Worm (Caenorhabditis elegans) whole organism, late embryonic: Measurements from ENCODE around the gene daam-1.

Experiments used
- ceh-45 ChIP-seq: fragments of 200-800 bp; sonication (Bioruptor generic); IDR thresholded peaks from 2 replicates; pipeline ENCODE4 v1.3.6; 2022; ENCODE audit warnings: missing genetic modification reagents, missing genetic modification characterization, missing compliant biosample characterization
- hlh-13 ChIP-seq: fragments of 200-800 bp; sonication (Bioruptor generic); optimal IDR thresholded peaks from 2 replicates; lab custom pipeline; 2018; ENCODE audit warnings: mild to moderate bottlenecking, missing genetic modification characterization, missing compliant biosample characterization
- nhr-11 ChIP-seq: fragments of 150-350 bp; optimal IDR thresholded peaks from 2 replicates; lab custom pipeline; 2014; ENCODE audit warnings: missing biosample characterization, missing genetic modification characterization
- pqm-1 ChIP-seq: sonication (generic microtip); optimal IDR thresholded peaks from 2 replicates; lab custom pipeline; 2016; ENCODE audit warnings: missing genetic modification characterization, missing compliant biosample characterization

DNA sequence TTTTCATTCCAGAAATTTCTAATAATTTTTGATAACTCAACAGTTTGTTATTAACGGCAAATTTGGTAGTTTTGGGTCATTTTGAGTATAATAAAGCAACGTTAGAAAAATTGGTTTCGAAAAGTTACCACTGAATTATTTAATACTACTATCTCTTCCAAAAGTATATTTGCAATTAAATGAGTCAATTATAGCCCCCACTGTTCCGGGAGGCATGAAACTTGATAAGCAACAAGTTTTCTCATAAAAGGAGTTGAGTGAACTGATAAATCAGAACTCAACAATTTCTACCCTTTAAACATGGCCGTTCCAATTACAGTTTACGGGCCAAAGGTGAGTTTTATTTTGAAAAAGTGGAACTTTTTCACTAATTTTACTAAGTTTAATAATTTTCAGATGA is 35.0 kb downstream of the daam-1 start, which contains the start of gene B0348.1:
- no peak for TF ChIP-seq ceh-45 (GFP tag; lab: Robert Waterston, UW)
- TF ChIP-seq pqm-1 (tag; lab: Kevin White, UChicago), result no peak
- TF ChIP-seq nhr-11 (tag; lab: Kevin White, UChicago), result no peak
- TF ChIP-seq hlh-13 (GFP tag; lab: Kevin White, UChicago), result no peak
